Worm (Caenorhabditis elegans): ENCODE measurements around the gene hil-3.

hil-3 gene

DNA sequence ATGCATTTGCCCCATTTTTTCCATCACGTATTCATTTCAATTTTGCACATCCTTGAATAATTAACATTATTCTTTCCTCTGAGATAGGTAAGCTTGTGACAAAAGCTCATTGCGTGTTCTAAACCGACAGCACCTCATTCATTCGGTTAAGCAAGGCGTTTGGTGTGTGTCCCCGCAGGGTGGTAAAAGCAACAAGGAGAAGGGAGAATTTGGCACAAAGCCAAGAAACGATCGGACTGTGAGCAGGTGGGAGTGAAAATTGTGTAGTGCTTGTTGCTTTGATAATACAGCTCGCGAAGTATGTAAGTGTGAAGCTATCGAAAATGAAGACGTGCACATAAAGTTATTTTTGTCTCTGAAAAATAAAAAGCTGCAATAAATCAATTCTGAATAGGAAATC, 1.8 kb upstream of the hil-3 start:
- no peak for TF ChIP-seq ahr-1 (tag; optimal IDR thresholded peaks at IDR 0.05)
- peak; percentile 23 for TF ChIP-seq unc-42 (tag; optimal IDR thresholded peaks at IDR 0.05)
- TF ChIP-seq ceh-24 (tag; optimal IDR thresholded peaks at IDR 0.05), result no peak
- peak; percentile 56 for TF ChIP-seq ceh-31 (tag; optimal IDR thresholded peaks at IDR 0.05)
- TF ChIP-seq tbx-2 (tag; optimal IDR thresholded peaks at IDR 0.05), result peak; percentile 62
- TF ChIP-seq unc-55 (GFP tag; optimal IDR thresholded peaks at IDR 0.05), result peak; percentile 28
- TF ChIP-seq nfya-1 (tag; optimal IDR thresholded peaks at IDR 0.05), result peak; percentile 47
- TF ChIP-seq sdc-2 (tag; optimal IDR thresholded peaks at IDR 0.05), result peak; percentile 5
- TF ChIP-seq ceh-18 (tag; optimal IDR thresholded peaks at IDR 0.05), result peak; percentile 23

DNA sequence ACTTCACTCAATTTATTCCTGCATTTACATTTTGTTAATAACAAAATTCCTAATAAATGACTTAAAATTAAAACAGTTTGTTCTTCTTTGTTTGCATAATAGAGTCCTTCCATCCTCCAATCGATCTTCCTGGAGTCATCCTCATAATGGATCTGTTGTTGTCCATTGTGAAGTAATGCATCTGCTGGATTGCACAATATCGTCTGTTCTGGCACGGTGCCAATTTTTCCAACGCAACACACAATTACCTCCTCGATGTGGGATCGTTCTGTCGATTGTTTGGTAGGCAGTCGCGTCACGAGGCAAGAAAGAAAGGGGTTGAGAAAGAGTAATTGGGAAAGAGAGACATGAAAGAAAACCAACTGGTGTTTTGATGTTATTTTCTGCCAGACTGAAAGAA, 1.0 kb downstream of the hil-3 start:
- TF ChIP-seq C38D4.7 (GFP tag; optimal IDR thresholded peaks at IDR 0.05) (no peak), syd-9 (tag; optimal IDR thresholded peaks at IDR 0.05) (no peak), npax-4 (tag; optimal IDR thresholded peaks at IDR 0.05) (no peak), ceh-31 (tag; optimal IDR thresholded peaks at IDR 0.05) (peak; percentile 32), hlh-30 (tag; optimal IDR thresholded peaks at IDR 0.05; ENCODE audit: insufficient read depth) (peak; percentile 73), rnt-1 (tag; optimal IDR thresholded peaks at IDR 0.05) (no peak), Y22D7AL.16 (tag; optimal IDR thresholded peaks at IDR 0.05) (no peak), ceh-14 (tag; optimal IDR thresholded peaks at IDR 0.05) (no peak), C08G9.2 (tag; optimal IDR thresholded peaks at IDR 0.05) (no peak), F13H6.1 (tag; optimal IDR thresholded peaks at IDR 0.05) (no peak), tbx-7 (tag; optimal IDR thresholded peaks at IDR 0.05) (no peak), ama-1 (optimal IDR thresholded peaks at IDR 0.05) (peak; percentile 57), ceh-18 (tag; optimal IDR thresholded peaks at IDR 0.05) (no peak), elt-2 (tag; optimal IDR thresholded peaks at IDR 0.05) (no peak), pros-1 (tag; optimal IDR thresholded peaks at IDR 0.05) (no peak), odd-2 (tag; optimal IDR thresholded peaks at IDR 0.05) (no peak), ceh-45 (GFP tag; IDR thresholded peaks at IDR 0.05) (no peak), pha-2 (tag; optimal IDR thresholded peaks at IDR 0.05) (no peak), hlh-15 (tag; optimal IDR thresholded peaks at IDR 0.05) (no peak)

- TF ChIP-seq ref-2 (tag; optimal IDR thresholded peaks at IDR 0.05) (no peak), dve-1 (tag; optimal IDR thresholded peaks at IDR 0.05) (no peak), ceh-6 (GFP tag; optimal IDR thresholded peaks at IDR 0.05) (no peak), ttx-3 (tag; optimal IDR thresholded peaks at IDR 0.05) (no peak), mec-3 (tag; optimal IDR thresholded peaks at IDR 0.05; ENCODE audit: borderline replicate concordance) (no peak), ceh-31 (tag; optimal IDR thresholded peaks at IDR 0.05) (no peak), madf-2 (tag; optimal IDR thresholded peaks at IDR 0.05) (no peak), lim-6 (tag; optimal IDR thresholded peaks at IDR 0.05) (no peak), hlh-8 (tag; optimal IDR thresholded peaks at IDR 0.05) (no peak), K09A11.1 (tag; optimal IDR thresholded peaks at IDR 0.05; ENCODE audit: insufficient read depth) (no peak), unc-86 (tag; optimal IDR thresholded peaks at IDR 0.05) (no peak)
Observed at ce11 chrX:8162793-8163192, 3.8 kb downstream of the hil-3 start, which contains the start of gene F22F1.3. Gene F22F1.3 (minus strand): TSS chrX:8163073.

DNA sequence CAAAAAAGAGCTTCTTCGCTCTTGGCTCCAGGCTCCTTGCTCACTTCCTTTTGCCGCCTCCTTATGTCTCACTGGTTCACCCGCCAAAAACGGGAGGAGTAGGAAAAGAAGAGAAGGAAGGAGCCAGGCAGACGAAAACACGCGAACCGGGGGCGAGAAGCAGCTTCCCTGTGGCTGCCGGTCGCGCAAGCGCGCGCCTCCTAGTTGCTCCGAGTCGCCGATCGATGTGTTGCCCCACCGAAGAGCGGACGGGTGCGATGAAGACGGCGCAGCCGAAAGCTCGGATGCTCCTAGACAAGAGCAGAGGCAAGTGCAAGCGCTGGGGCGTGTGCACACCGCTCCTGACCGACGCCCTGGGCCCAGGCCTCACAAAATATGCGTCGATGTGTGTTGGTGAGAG, 4.6 kb downstream of the hil-3 start:
- TF ChIP-seq K09A11.1 (tag; optimal IDR thresholded peaks at IDR 0.05; ENCODE audit: insufficient read depth), result no peak
- TF ChIP-seq hlh-15 (tag; optimal IDR thresholded peaks at IDR 0.05), result no peak
- peak; percentile 33 for TF ChIP-seq C08G9.2 (tag; optimal IDR thresholded peaks at IDR 0.05)
- no peak for TF ChIP-seq dve-1 (tag; optimal IDR thresholded peaks at IDR 0.05)
- TF ChIP-seq pros-1 (tag; optimal IDR thresholded peaks at IDR 0.05), result peak; percentile 34
- TF ChIP-seq T23F11.4 (GFP tag; optimal IDR thresholded peaks at IDR 0.05), result peak; percentile 43
- TF ChIP-seq sox-2 (GFP tag; IDR thresholded peaks at IDR 0.05), result no peak
- no peak for TF ChIP-seq zip-5 (tag; optimal IDR thresholded peaks at IDR 0.05)
- no peak for TF ChIP-seq lin-11 (tag; optimal IDR thresholded peaks at IDR 0.05)
- TF ChIP-seq ref-2 (tag; optimal IDR thresholded peaks at IDR 0.05), result no peak
- TF ChIP-seq ets-4 (tag; optimal IDR thresholded peaks at IDR 0.05), result no peak
- TF ChIP-seq pag-3 (tag; optimal IDR thresholded peaks at IDR 0.05; ENCODE audit: borderline replicate concordance), result peak; percentile 49
- TF ChIP-seq pax-1 (tag; optimal IDR thresholded peaks at IDR 0.05), result no peak
- no peak for TF ChIP-seq pha-4 (tag; optimal IDR thresholded peaks at IDR 0.05)
- no peak for TF ChIP-seq ceh-6 (GFP tag; optimal IDR thresholded peaks at IDR 0.05)
- no peak for TF ChIP-seq che-1 (tag; optimal IDR thresholded peaks at IDR 0.05)
- no peak for TF ChIP-seq Y22D7AL.16 (tag; optimal IDR thresholded peaks at IDR 0.05)
- TF ChIP-seq ceh-45 (GFP tag; IDR thresholded peaks at IDR 0.05), result no peak
- no peak for TF ChIP-seq ceh-30 (tag; optimal IDR thresholded peaks at IDR 0.05)
- TF ChIP-seq eyg-1 (tag; optimal IDR thresholded peaks at IDR 0.05), result no peak
- no peak for TF ChIP-seq unc-86 (tag; optimal IDR thresholded peaks at IDR 0.05)
- TF ChIP-seq ceh-48 (tag; optimal IDR thresholded peaks at IDR 0.05), result peak; percentile 65

Measured in whole organism, late embryonic.